Worm (Caenorhabditis elegans) whole organism, late embryonic: ENCODE results near the gene fil-1.

ENCODE experiments used
- C08G9.2 ChIP-seq: sonication (generic microtip); optimal IDR thresholded peaks from 2 replicates; lab custom pipeline; 2016; ENCODE audit warnings: mild to moderate bottlenecking, missing genetic modification characterization, moderate library complexity, missing compliant biosample characterization
- ahr-1 ChIP-seq: sonication (generic microtip); optimal IDR thresholded peaks from 2 replicates; lab custom pipeline; 2016; ENCODE audit warnings: missing genetic modification characterization, missing compliant biosample characterization
- ama-1 ChIP-seq: fragments of 150-350 bp; optimal IDR thresholded peaks from 2 replicates; lab custom pipeline; 2014
- dmd-4 ChIP-seq: sonication (generic microtip); optimal IDR thresholded peaks from 2 replicates; lab custom pipeline; 2016; ENCODE audit warnings: borderline replicate concordance, missing genetic modification characterization, missing compliant biosample characterization
- dve-1 ChIP-seq: sonication (generic microtip); optimal IDR thresholded peaks from 2 replicates; lab custom pipeline; 2017; ENCODE audit warnings: antibody characterized with exemption, mild to moderate bottlenecking, missing genetic modification characterization, missing compliant biosample characterization
- elt-2 ChIP-seq: sonication (generic microtip); optimal IDR thresholded peaks from 2 replicates; lab custom pipeline; 2016; ENCODE audit warnings: missing genetic modification reagents, missing genetic modification characterization, missing compliant biosample characterization
- elt-4 ChIP-seq: sonication (generic microtip); optimal IDR thresholded peaks from 2 replicates; lab custom pipeline; 2016; ENCODE audit warnings: missing genetic modification characterization, missing compliant biosample characterization
- fkh-10 ChIP-seq: fragments of 150-350 bp; optimal IDR thresholded peaks from 2 replicates; lab custom pipeline; 2014; ENCODE audit warnings: missing biosample characterization, missing genetic modification reagents, missing genetic modification characterization
- lin-11 ChIP-seq: fragments of 200-800 bp; sonication (Bioruptor generic); optimal IDR thresholded peaks from 2 replicates; lab custom pipeline; 2018; ENCODE audit warnings: mild to moderate bottlenecking, missing genetic modification characterization, missing compliant biosample characterization
- npax-4 ChIP-seq: sonication (generic microtip); optimal IDR thresholded peaks from 2 replicates; lab custom pipeline; 2016; ENCODE audit warnings: missing genetic modification characterization, missing compliant biosample characterization
- pha-4 ChIP-seq: fragments of 150-350 bp; optimal IDR thresholded peaks from 2 replicates; lab custom pipeline; 2018; ENCODE audit warnings: missing biosample characterization, missing genetic modification reagents, missing genetic modification characterization
- rnt-1 ChIP-seq: sonication (generic microtip); optimal IDR thresholded peaks from 2 replicates; lab custom pipeline; 2016; ENCODE audit warnings: missing genetic modification characterization, missing compliant biosample characterization
- unc-42 ChIP-seq: sonication (generic microtip); optimal IDR thresholded peaks from 2 replicates; lab custom pipeline; 2016; ENCODE audit warnings: missing genotype, missing genetic modification characterization, missing compliant biosample characterization

- TF ChIP-seq dve-1 (tag; lab: Kevin White, UChicago): no peak
- TF ChIP-seq C08G9.2 (tag; lab: Kevin White, UChicago): no peak
- no peak for TF ChIP-seq rnt-1 (tag; lab: Kevin White, UChicago)
- TF ChIP-seq ama-1 (lab: Kevin White, UChicago): no peak
- no peak for TF ChIP-seq dmd-4 (tag; lab: Kevin White, UChicago)
- no peak for TF ChIP-seq elt-2 (tag; lab: Kevin White, UChicago)
- no peak for TF ChIP-seq fkh-10 (GFP tag; lab: Kevin White, UChicago)
- TF ChIP-seq npax-4: no peak
- TF ChIP-seq pha-4 (tag; lab: Kevin White, UChicago): no peak
- TF ChIP-seq unc-42 (tag; lab: Kevin White, UChicago): no peak
- no peak for TF ChIP-seq ahr-1
- no peak for TF ChIP-seq elt-4
- no peak for TF ChIP-seq lin-11
Measured at ce11 chrV:14993620-14994019, at the start of gene fil-1.
